Worm (Caenorhabditis elegans) whole organism, L1 larva: Measurements from ENCODE around the gene jmjd-1.2.

Source experiments
- F16B12.6 ChIP-seq: fragments of 150-350 bp; optimal IDR thresholded peaks from 2 replicates; lab custom pipeline; 2014; ENCODE audit warnings: missing biosample characterization, missing genetic modification characterization
- alr-1 ChIP-seq: fragments of 200-800 bp; sonication (Bioruptor generic); optimal IDR thresholded peaks from 2 replicates; lab custom pipeline; 2018; ENCODE audit warnings: borderline replicate concordance, mild to moderate bottlenecking, missing genetic modification characterization, missing compliant biosample characterization
- ama-1 ChIP-seq: fragments of 150-350 bp; optimal IDR thresholded peaks from 2 replicates; lab custom pipeline; 2014
- ceh-90 ChIP-seq: sonication (generic microtip); optimal IDR thresholded peaks from 2 replicates; lab custom pipeline; 2016; ENCODE audit warnings: missing genetic modification characterization, missing compliant biosample characterization
- dpl-1 ChIP-seq, 3 experiments: fragments of 150-350 bp in 2 of 3; sonication (generic microtip) in 1 of 3; optimal IDR thresholded peaks; 2 replicates each; lab custom pipeline; 2014 to 2017; ENCODE audit warnings: missing biosample characterization in 3 of 3, missing genetic modification characterization in 3 of 3, missing genetic modification reagents in 3 of 3
- efl-1 ChIP-seq, 4 experiments: fragments of 150-350 bp; optimal IDR thresholded peaks in 3 of 4; peaks in 1 of 4; 1 replicate in 1 of 4; 2 replicates in 3 of 4; lab custom pipeline; 2014; ENCODE audit warnings: missing biosample characterization in 2 of 4, missing genetic modification characterization in 2 of 4, missing genetic modification reagents in 2 of 4
- egl-13 ChIP-seq: sonication (generic microtip); optimal IDR thresholded peaks from 2 replicates; lab custom pipeline; 2016; ENCODE audit warnings: missing genotype, missing genetic modification reagents, missing genetic modification characterization, missing compliant biosample characterization
- elt-2 ChIP-seq: sonication (generic microtip); optimal IDR thresholded peaks from 2 replicates; lab custom pipeline; 2016; ENCODE audit warnings: missing genetic modification characterization, mild to moderate bottlenecking, inconsistent platforms, missing compliant biosample characterization, missing genetic modification reagents
- fkh-8 ChIP-seq: sonication (generic microtip); optimal IDR thresholded peaks from 2 replicates; lab custom pipeline; 2016; ENCODE audit warnings: mild to moderate bottlenecking, missing genetic modification characterization, missing compliant biosample characterization
- grh-1 ChIP-seq: fragments of 200-800 bp; sonication (Bioruptor generic); IDR thresholded peaks from 2 replicates; pipeline ENCODE4 v1.3.6; 2022; ENCODE audit warnings: missing genetic modification reagents, missing genetic modification characterization, missing compliant biosample characterization
- hlh-4 ChIP-seq: sonication (generic microtip); optimal IDR thresholded peaks from 2 replicates; lab custom pipeline; 2016; ENCODE audit warnings: mild to moderate bottlenecking, missing genetic modification characterization, missing compliant biosample characterization
- irx-1 ChIP-seq: sonication (generic microtip); optimal IDR thresholded peaks from 2 replicates; lab custom pipeline; 2016; ENCODE audit warnings: missing genetic modification characterization, missing compliant biosample characterization
- lin-35 ChIP-seq, 2 experiments: fragments of 150-350 bp; optimal IDR thresholded peaks; 2 replicates each; lab custom pipeline; 2014; ENCODE audit warnings: missing biosample characterization in 2 of 2, missing genetic modification characterization in 2 of 2, missing genetic modification reagents in 2 of 2
- lir-3 ChIP-seq: sonication (generic microtip); optimal IDR thresholded peaks from 2 replicates; lab custom pipeline; 2016; ENCODE audit warnings: mild to moderate bottlenecking, missing genetic modification characterization, moderate library complexity, missing compliant biosample characterization; ENCODE audit not compliant: poor library complexity
- lsy-2 ChIP-seq, 2 experiments: fragments of 150-350 bp; optimal IDR thresholded peaks; 2 replicates each; lab custom pipeline; 2014; ENCODE audit warnings: missing biosample characterization in 2 of 2, missing genetic modification characterization in 2 of 2
- mab-9 ChIP-seq: fragments of 200-800 bp; sonication (Bioruptor generic); IDR thresholded peaks from 2 replicates; pipeline ENCODE4 v1.3.6; 2022; ENCODE audit warnings: missing genetic modification reagents, missing genetic modification characterization, missing compliant biosample characterization
- mep-1 ChIP-seq: fragments of 150-350 bp; optimal IDR thresholded peaks from 2 replicates; lab custom pipeline; 2014; ENCODE audit warnings: missing biosample characterization, missing genetic modification characterization
- nhr-19 ChIP-seq: fragments of 200-800 bp; sonication (Bioruptor generic); conservative IDR thresholded peaks from 2 replicates; pipeline ENCODE4 v1.3.6; 2022; ENCODE audit warnings: missing genetic modification characterization, missing compliant biosample characterization
- nhr-47 ChIP-seq: sonication (generic microtip); optimal IDR thresholded peaks from 2 replicates; lab custom pipeline; 2016; ENCODE audit warnings: mild to moderate bottlenecking, missing genetic modification characterization, moderate library complexity, missing compliant biosample characterization
- nhr-71 ChIP-seq: sonication (generic microtip); optimal IDR thresholded peaks from 2 replicates; lab custom pipeline; 2016; ENCODE audit warnings: mild to moderate bottlenecking, missing genetic modification characterization, moderate library complexity, missing compliant biosample characterization
- nhr-85 ChIP-seq: sonication (generic microtip); peaks from one replicate; lab custom pipeline; 2016; ENCODE audit warnings: missing genetic modification characterization, inconsistent platforms, missing compliant biosample characterization
- nhr-90 ChIP-seq: sonication (generic microtip); optimal IDR thresholded peaks from 2 replicates; lab custom pipeline; 2016; ENCODE audit warnings: mild to moderate bottlenecking, missing genetic modification characterization, missing compliant biosample characterization; ENCODE audit not compliant: poor library complexity
- rnt-1 ChIP-seq: sonication (generic microtip); optimal IDR thresholded peaks from 2 replicates; lab custom pipeline; 2016; ENCODE audit warnings: mild to moderate bottlenecking, missing genetic modification characterization, moderate library complexity, missing compliant biosample characterization
- snpc-4 ChIP-seq: fragments of 150-350 bp; optimal IDR thresholded peaks from 2 replicates; lab custom pipeline; 2014; ENCODE audit warnings: missing biosample characterization, missing genetic modification characterization
- tbx-2 ChIP-seq: sonication (generic microtip); optimal IDR thresholded peaks from 2 replicates; lab custom pipeline; 2016; ENCODE audit warnings: missing genetic modification characterization, missing compliant biosample characterization
- unc-62 ChIP-seq: fragments of 150-350 bp; optimal IDR thresholded peaks from 2 replicates; lab custom pipeline; 2014; ENCODE audit warnings: missing biosample characterization, missing genetic modification reagents, missing genetic modification characterization
- unc-86 ChIP-seq: sonication (generic microtip); optimal IDR thresholded peaks from 2 replicates; lab custom pipeline; 2016; ENCODE audit warnings: missing genetic modification characterization, missing compliant biosample characterization
- xbp-1 ChIP-seq: sonication (generic microtip); optimal IDR thresholded peaks from 2 replicates; lab custom pipeline; 2016; ENCODE audit warnings: missing genetic modification characterization, missing compliant biosample characterization
- ztf-11 ChIP-seq, 2 experiments: sonication (generic microtip); optimal IDR thresholded peaks; 2 replicates each; lab custom pipeline; 2016 to 2017; ENCODE audit warnings: missing genetic modification characterization in 2 of 2, missing biosample characterization in 1 of 2, missing compliant biosample characterization in 1 of 2

The jmjd-1.2 gene

ce11 chrIV:4710459-4710858 is 49.7 kb downstream of the jmjd-1.2 start, which contains the start of gene cif-1:
cif-1 (minus strand) TSS chrIV:4710755.
- TF ChIP-seq efl-1 (optimal IDR thresholded peaks at IDR 0.05; lab: Kevin White, UChicago): no peak
- TF ChIP-seq efl-1 (GFP tag; optimal IDR thresholded peaks at IDR 0.05 in 1 of 2; lab: Kevin White, UChicago): peak in 1 of 2 experiments; percentile 67
- no peak for TF ChIP-seq irx-1 (tag; lab: Kevin White, UChicago)
- TF ChIP-seq, all 84 proteins: peak for 1

ce11 chrIV:4712376-4712775 is 51.6 kb downstream of the jmjd-1.2 start, which contains the start of gene yars-2:
yars-2 (minus strand) TSS chrIV:4712624.
- TF ChIP-seq hlh-4 (tag; lab: Kevin White, UChicago) (no peak), lir-3 (tag; lab: Kevin White, UChicago) (peak; percentile 52), unc-62 (GFP tag; lab: Kevin White, UChicago) (no peak), alr-1 (no peak), rnt-1 (tag; lab: Kevin White, UChicago) (peak; percentile 73), nhr-85 (tag; lab: Kevin White, UChicago) (no peak), lsy-2 (tag; optimal IDR thresholded peaks at IDR 0.05; lab: Kevin White, UChicago) (peak; percentile 20 to 48), unc-86 (no peak), xbp-1 (peak; percentile 10), ztf-11 (tag; optimal IDR thresholded peaks at IDR 0.05; lab: Kevin White, UChicago) (peak in 1 of 2 experiments; percentile 6), grh-1 (GFP tag; lab: Robert Waterston, UW) (no peak), tbx-2 (tag; lab: Kevin White, UChicago) (peak; percentile 20), dpl-1 (GFP tag; optimal IDR thresholded peaks at IDR 0.05; lab: Kevin White, UChicago) (peak in 1 of 3 experiments; percentile 42), ceh-90 (peak; percentile 71), elt-2 (tag; lab: Kevin White, UChicago) (no peak), nhr-47 (tag; lab: Kevin White, UChicago) (peak; percentile 42), mep-1 (tag; lab: Kevin White, UChicago) (no peak), nhr-19 (GFP tag; lab: Robert Waterston, UW) (no peak), F16B12.6 (tag; lab: Kevin White, UChicago) (no peak), nhr-90 (tag; lab: Kevin White, UChicago) (peak; percentile 18), ama-1 (lab: Kevin White, UChicago) (no peak), fkh-8 (no peak), snpc-4 (tag; lab: Kevin White, UChicago) (no peak), efl-1 (optimal IDR thresholded peaks at IDR 0.05; lab: Kevin White, UChicago) (peak; percentile 4 to 26), efl-1 (GFP tag; optimal IDR thresholded peaks at IDR 0.05 in 1 of 2; lab: Kevin White, UChicago) (no peak), nhr-71 (tag; lab: Kevin White, UChicago) (peak; percentile 28), egl-13 (tag; lab: Kevin White, UChicago) (no peak), mab-9 (no peak), lin-35 (GFP tag; optimal IDR thresholded peaks at IDR 0.05; lab: Kevin White, UChicago) (peak in 1 of 2 experiments; percentile 4)
